Worm (Caenorhabditis elegans) whole organism, L1 larva: ENCODE measurements around the gene bca-1.

Experiments
- C04F5.9 ChIP-seq: sonication (generic microtip); optimal IDR thresholded peaks from 2 replicates; lab custom pipeline; 2016; ENCODE audit warnings: missing genetic modification characterization, missing compliant biosample characterization
- C16A3.4 ChIP-seq: fragments of 150-350 bp; optimal IDR thresholded peaks from 2 replicates; lab custom pipeline; 2014; ENCODE audit warnings: missing biosample characterization, missing genetic modification characterization
- F16B12.6 ChIP-seq: fragments of 150-350 bp; optimal IDR thresholded peaks from 2 replicates; lab custom pipeline; 2014; ENCODE audit warnings: missing biosample characterization, missing genetic modification characterization
- aha-1 ChIP-seq: fragments of 150-350 bp; optimal IDR thresholded peaks from 2 replicates; lab custom pipeline; 2014; ENCODE audit warnings: missing biosample characterization, missing genetic modification characterization
- alr-1 ChIP-seq: fragments of 200-800 bp; sonication (Bioruptor generic); optimal IDR thresholded peaks from 2 replicates; lab custom pipeline; 2018; ENCODE audit warnings: borderline replicate concordance, mild to moderate bottlenecking, missing genetic modification characterization, missing compliant biosample characterization
- ceh-82 ChIP-seq, 3 experiments: fragments of 150-350 bp in 1 of 3; sonication (generic microtip) in 2 of 3; optimal IDR thresholded peaks; 2 replicates each; lab custom pipeline; 2014 to 2017; ENCODE audit warnings: missing biosample characterization in 3 of 3, missing genetic modification characterization in 3 of 3
- ceh-90 ChIP-seq: sonication (generic microtip); optimal IDR thresholded peaks from 2 replicates; lab custom pipeline; 2016; ENCODE audit warnings: missing genetic modification characterization, missing compliant biosample characterization
- dpl-1 ChIP-seq, 3 experiments: fragments of 150-350 bp in 2 of 3; sonication (generic microtip) in 1 of 3; optimal IDR thresholded peaks; 2 replicates each; lab custom pipeline; 2014 to 2017; ENCODE audit warnings: missing biosample characterization in 3 of 3, missing genetic modification characterization in 3 of 3, missing genetic modification reagents in 3 of 3
- dsc-1 ChIP-seq: sonication (generic microtip); optimal IDR thresholded peaks from 2 replicates; lab custom pipeline; 2016; ENCODE audit warnings: mild to moderate bottlenecking, missing genetic modification characterization, missing compliant biosample characterization
- efl-1 ChIP-seq, 4 experiments: fragments of 150-350 bp; optimal IDR thresholded peaks in 3 of 4; peaks in 1 of 4; 1 replicate in 1 of 4; 2 replicates in 3 of 4; lab custom pipeline; 2014; ENCODE audit warnings: missing biosample characterization in 2 of 4, missing genetic modification characterization in 2 of 4, missing genetic modification reagents in 2 of 4
- egl-13 ChIP-seq: sonication (generic microtip); optimal IDR thresholded peaks from 2 replicates; lab custom pipeline; 2016; ENCODE audit warnings: missing genotype, missing genetic modification reagents, missing genetic modification characterization, missing compliant biosample characterization
- egl-27 ChIP-seq, 2 experiments: fragments of 150-350 bp in 1 of 2; sonication (generic microtip); optimal IDR thresholded peaks; 3 replicates each; lab custom pipeline; 2017 to 2018; ENCODE audit warnings: missing biosample characterization in 2 of 2, missing genetic modification characterization in 2 of 2, missing genetic modification reagents in 2 of 2
- elt-2 ChIP-seq: sonication (generic microtip); optimal IDR thresholded peaks from 2 replicates; lab custom pipeline; 2016; ENCODE audit warnings: missing genetic modification characterization, mild to moderate bottlenecking, inconsistent platforms, missing compliant biosample characterization, missing genetic modification reagents
- elt-3 ChIP-seq, 6 experiments: fragments of 150-350 bp in 1 of 6; sonication (generic microtip); optimal IDR thresholded peaks; 2 replicates each; lab custom pipeline; 2017 to 2018; ENCODE audit warnings: missing biosample characterization in 6 of 6, missing genetic modification characterization in 6 of 6, inconsistent platforms in 1 of 6
- ets-5 ChIP-seq: fragments of 200-800 bp; sonication (Bioruptor generic); IDR thresholded peaks from 2 replicates; pipeline ENCODE4 v1.3.6; 2022; ENCODE audit warnings: missing genetic modification characterization, missing compliant biosample characterization
- grh-1 ChIP-seq: fragments of 200-800 bp; sonication (Bioruptor generic); IDR thresholded peaks from 2 replicates; pipeline ENCODE4 v1.3.6; 2022; ENCODE audit warnings: missing genetic modification reagents, missing genetic modification characterization, missing compliant biosample characterization
- hpl-2 ChIP-seq: fragments of 150-350 bp; optimal IDR thresholded peaks from 2 replicates; lab custom pipeline; 2014; ENCODE audit warnings: missing biosample characterization, missing genetic modification reagents, missing genetic modification characterization
- isw-1 ChIP-seq: fragments of 200-800 bp; sonication (Bioruptor generic); IDR thresholded peaks from 2 replicates; pipeline ENCODE4 v1.3.6; 2022; ENCODE audit warnings: missing genetic modification characterization, missing compliant biosample characterization
- jun-1 ChIP-seq: fragments of 150-350 bp; optimal IDR thresholded peaks from 2 replicates; lab custom pipeline; 2014; ENCODE audit warnings: missing biosample characterization, missing genetic modification reagents, missing genetic modification characterization
- lin-14 ChIP-seq: fragments of 200-800 bp; sonication (Bioruptor generic); optimal IDR thresholded peaks from 2 replicates; lab custom pipeline; 2018; ENCODE audit warnings: mild to moderate bottlenecking, missing genetic modification characterization, moderate library complexity, missing compliant biosample characterization
- lin-35 ChIP-seq, 2 experiments: fragments of 150-350 bp; optimal IDR thresholded peaks; 2 replicates each; lab custom pipeline; 2014; ENCODE audit warnings: missing biosample characterization in 2 of 2, missing genetic modification characterization in 2 of 2, missing genetic modification reagents in 2 of 2
- mab-9 ChIP-seq: fragments of 200-800 bp; sonication (Bioruptor generic); IDR thresholded peaks from 2 replicates; pipeline ENCODE4 v1.3.6; 2022; ENCODE audit warnings: missing genetic modification reagents, missing genetic modification characterization, missing compliant biosample characterization
- mep-1 ChIP-seq: fragments of 150-350 bp; optimal IDR thresholded peaks from 2 replicates; lab custom pipeline; 2014; ENCODE audit warnings: missing biosample characterization, missing genetic modification characterization
- nhr-11 ChIP-seq: fragments of 150-350 bp; optimal IDR thresholded peaks from 2 replicates; lab custom pipeline; 2014; ENCODE audit warnings: missing biosample characterization, missing genetic modification characterization
- nhr-12 ChIP-seq: sonication (generic microtip); optimal IDR thresholded peaks from 2 replicates; lab custom pipeline; 2017; ENCODE audit warnings: missing biosample characterization, missing genetic modification characterization
- nhr-19 ChIP-seq: fragments of 200-800 bp; sonication (Bioruptor generic); conservative IDR thresholded peaks from 2 replicates; pipeline ENCODE4 v1.3.6; 2022; ENCODE audit warnings: missing genetic modification characterization, missing compliant biosample characterization
- nhr-20 ChIP-seq: sonication (generic microtip); optimal IDR thresholded peaks from 2 replicates; lab custom pipeline; 2016; ENCODE audit warnings: mild to moderate bottlenecking, missing genetic modification characterization, missing compliant biosample characterization
- nhr-47 ChIP-seq: sonication (generic microtip); optimal IDR thresholded peaks from 2 replicates; lab custom pipeline; 2016; ENCODE audit warnings: mild to moderate bottlenecking, missing genetic modification characterization, moderate library complexity, missing compliant biosample characterization
- nhr-71 ChIP-seq: sonication (generic microtip); optimal IDR thresholded peaks from 2 replicates; lab custom pipeline; 2016; ENCODE audit warnings: mild to moderate bottlenecking, missing genetic modification characterization, moderate library complexity, missing compliant biosample characterization
- nhr-76 ChIP-seq: sonication (generic microtip); optimal IDR thresholded peaks from 2 replicates; lab custom pipeline; 2017; ENCODE audit warnings: missing biosample characterization, missing genetic modification characterization
- nhr-77 ChIP-seq: fragments of 150-350 bp; optimal IDR thresholded peaks from 2 replicates; lab custom pipeline; 2014; ENCODE audit warnings: missing biosample characterization, missing genetic modification characterization
- nhr-84 ChIP-seq: sonication (generic microtip); optimal IDR thresholded peaks from 2 replicates; lab custom pipeline; 2017; ENCODE audit warnings: missing biosample characterization, missing genetic modification characterization
- pag-3 ChIP-seq: sonication (generic microtip); optimal IDR thresholded peaks from 2 replicates; lab custom pipeline; 2017; ENCODE audit warnings: missing genetic modification characterization, mild to moderate bottlenecking, missing compliant biosample characterization, antibody characterized with exemption, borderline replicate concordance; ENCODE audit not compliant: insufficient read depth
- pqm-1 ChIP-seq: sonication (generic microtip); optimal IDR thresholded peaks from 3 replicates; lab custom pipeline; 2017; ENCODE audit warnings: missing biosample characterization, missing genetic modification characterization
- skn-1 ChIP-seq: fragments of 150-350 bp; optimal IDR thresholded peaks from 2 replicates; lab custom pipeline; 2014; ENCODE audit warnings: missing biosample characterization, missing genetic modification characterization
- snpc-4 ChIP-seq: fragments of 150-350 bp; optimal IDR thresholded peaks from 2 replicates; lab custom pipeline; 2014; ENCODE audit warnings: missing biosample characterization, missing genetic modification characterization
- snu-23 ChIP-seq: sonication (generic microtip); optimal IDR thresholded peaks from 2 replicates; lab custom pipeline; 2016; ENCODE audit warnings: missing genetic modification characterization, missing compliant biosample characterization
- sup-37 ChIP-seq: fragments of 200-800 bp; sonication (Bioruptor generic); optimal IDR thresholded peaks from 2 replicates; lab custom pipeline; 2018; ENCODE audit warnings: mild to moderate bottlenecking, missing genetic modification characterization, missing compliant biosample characterization
- swsn-7 ChIP-seq: sonication (generic microtip); optimal IDR thresholded peaks from 2 replicates; lab custom pipeline; 2016; ENCODE audit warnings: missing genetic modification characterization, missing compliant biosample characterization
- tbx-2 ChIP-seq: sonication (generic microtip); optimal IDR thresholded peaks from 2 replicates; lab custom pipeline; 2016; ENCODE audit warnings: missing genetic modification characterization, missing compliant biosample characterization
- tlp-1 ChIP-seq: fragments of 150-350 bp; optimal IDR thresholded peaks from 2 replicates; lab custom pipeline; 2014; ENCODE audit warnings: missing biosample characterization, missing genetic modification characterization
- unc-130 ChIP-seq: fragments of 150-350 bp; optimal IDR thresholded peaks from 2 replicates; lab custom pipeline; 2017; ENCODE audit warnings: missing biosample characterization, missing genetic modification characterization, inconsistent platforms
- unc-30 ChIP-seq: sonication (generic microtip); optimal IDR thresholded peaks from 2 replicates; lab custom pipeline; 2017; ENCODE audit warnings: missing biosample characterization, missing genetic modification characterization
- unc-62 ChIP-seq: fragments of 150-350 bp; optimal IDR thresholded peaks from 2 replicates; lab custom pipeline; 2014; ENCODE audit warnings: missing biosample characterization, missing genetic modification reagents, missing genetic modification characterization
- unc-86 ChIP-seq: sonication (generic microtip); optimal IDR thresholded peaks from 2 replicates; lab custom pipeline; 2016; ENCODE audit warnings: missing genetic modification characterization, missing compliant biosample characterization
- unc-98 ChIP-seq: fragments of 200-800 bp; sonication (Bioruptor generic); IDR thresholded peaks from 2 replicates; pipeline ENCODE4 v1.3.6; 2022; ENCODE audit warnings: missing genetic modification characterization, missing compliant biosample characterization
- xbp-1 ChIP-seq: sonication (generic microtip); optimal IDR thresholded peaks from 2 replicates; lab custom pipeline; 2016; ENCODE audit warnings: missing genetic modification characterization, missing compliant biosample characterization
- zip-4 ChIP-seq: fragments of 200-800 bp; sonication (Bioruptor generic); optimal IDR thresholded peaks from 2 replicates; lab custom pipeline; 2018; ENCODE audit warnings: mild to moderate bottlenecking, missing genetic modification characterization, moderate library complexity, missing compliant biosample characterization

Gene bca-1

DNA sequence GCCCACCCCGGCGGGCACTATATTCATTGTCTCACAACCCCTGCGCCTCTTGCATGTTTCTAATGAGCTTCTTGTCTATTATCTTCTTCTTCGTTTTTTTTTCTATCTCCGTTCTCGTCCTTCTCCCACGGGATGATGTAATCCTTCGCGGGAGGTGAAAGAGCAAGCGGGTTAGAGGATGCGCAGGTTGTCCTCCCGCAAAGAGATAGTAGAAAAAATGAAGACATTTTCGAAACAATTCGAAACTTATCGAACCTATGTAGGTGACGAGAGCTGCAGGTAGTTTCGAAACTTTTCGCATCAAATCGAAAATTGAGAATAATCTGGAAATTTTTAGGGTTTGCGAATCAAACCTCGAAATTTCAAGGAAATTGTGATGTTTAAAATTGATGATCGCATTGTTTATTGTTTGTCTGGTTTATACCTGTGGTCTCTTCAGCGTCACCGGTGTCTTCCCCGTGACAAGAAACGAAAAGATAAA is 45.8 kb upstream of the bca-1 start (continued):
- peak in 1 of 2 experiments; percentile 64 for TF ChIP-seq lin-35 (GFP tag; optimal IDR thresholded peaks at IDR 0.05; lab: Kevin White, UChicago)
- no peak for TF ChIP-seq C16A3.4
- TF ChIP-seq C04F5.9, result no peak
- TF ChIP-seq pag-3, result peak; percentile 33
- TF ChIP-seq unc-130 (tag; lab: Kevin White, UChicago), result peak; percentile 58
- TF ChIP-seq zip-4 (GFP tag; lab: Kevin White, UChicago), result peak; percentile 18
- peak; percentile 47 to 54 (median 49) for TF ChIP-seq ceh-82 (tag; optimal IDR thresholded peaks at IDR 0.05; lab: Kevin White, UChicago)
- TF ChIP-seq alr-1 (tag; lab: Kevin White, UChicago), result no peak
- TF ChIP-seq nhr-47 (tag; lab: Kevin White, UChicago), result peak; percentile 52
- no peak for TF ChIP-seq hpl-2 (GFP tag; lab: Kevin White, UChicago)
- no peak for TF ChIP-seq mab-9 (GFP tag; lab: Robert Waterston, UW)
- TF ChIP-seq grh-1, result no peak
- peak; percentile 84 for TF ChIP-seq nhr-20 (tag; lab: Kevin White, UChicago)
- no peak for TF ChIP-seq unc-98 (GFP tag; lab: Robert Waterston, UW)
- TF ChIP-seq unc-30 (tag; lab: Kevin White, UChicago), result no peak
- TF ChIP-seq unc-62, result no peak
- peak; percentile 4 to 47 for TF ChIP-seq egl-27 (tag; optimal IDR thresholded peaks at IDR 0.05; lab: Kevin White, UChicago)
- peak; percentile 68 for TF ChIP-seq tbx-2
- peak; percentile 47 for TF ChIP-seq jun-1 (tag; lab: Kevin White, UChicago)
- peak; percentile 50 for TF ChIP-seq elt-2
- TF ChIP-seq swsn-7 (tag; lab: Kevin White, UChicago), result peak; percentile 56
- TF ChIP-seq snpc-4, result no peak
- TF ChIP-seq xbp-1 (tag; lab: Kevin White, UChicago), result peak; percentile 54
- TF ChIP-seq tlp-1 (tag; lab: Kevin White, UChicago), result no peak
- TF ChIP-seq pqm-1, result no peak
- TF ChIP-seq nhr-71 (tag; lab: Kevin White, UChicago), result peak; percentile 89
- no peak for TF ChIP-seq nhr-84 (tag; lab: Kevin White, UChicago)
- peak; percentile 34 for TF ChIP-seq nhr-11 (tag; lab: Kevin White, UChicago)
- TF ChIP-seq nhr-19 (GFP tag; lab: Robert Waterston, UW), result peak; percentile 51
- peak in 4 of 6 experiments; percentile 62 to 92 (median 76) for TF ChIP-seq elt-3 (tag; optimal IDR thresholded peaks at IDR 0.05; lab: Kevin White, UChicago)

DNA sequence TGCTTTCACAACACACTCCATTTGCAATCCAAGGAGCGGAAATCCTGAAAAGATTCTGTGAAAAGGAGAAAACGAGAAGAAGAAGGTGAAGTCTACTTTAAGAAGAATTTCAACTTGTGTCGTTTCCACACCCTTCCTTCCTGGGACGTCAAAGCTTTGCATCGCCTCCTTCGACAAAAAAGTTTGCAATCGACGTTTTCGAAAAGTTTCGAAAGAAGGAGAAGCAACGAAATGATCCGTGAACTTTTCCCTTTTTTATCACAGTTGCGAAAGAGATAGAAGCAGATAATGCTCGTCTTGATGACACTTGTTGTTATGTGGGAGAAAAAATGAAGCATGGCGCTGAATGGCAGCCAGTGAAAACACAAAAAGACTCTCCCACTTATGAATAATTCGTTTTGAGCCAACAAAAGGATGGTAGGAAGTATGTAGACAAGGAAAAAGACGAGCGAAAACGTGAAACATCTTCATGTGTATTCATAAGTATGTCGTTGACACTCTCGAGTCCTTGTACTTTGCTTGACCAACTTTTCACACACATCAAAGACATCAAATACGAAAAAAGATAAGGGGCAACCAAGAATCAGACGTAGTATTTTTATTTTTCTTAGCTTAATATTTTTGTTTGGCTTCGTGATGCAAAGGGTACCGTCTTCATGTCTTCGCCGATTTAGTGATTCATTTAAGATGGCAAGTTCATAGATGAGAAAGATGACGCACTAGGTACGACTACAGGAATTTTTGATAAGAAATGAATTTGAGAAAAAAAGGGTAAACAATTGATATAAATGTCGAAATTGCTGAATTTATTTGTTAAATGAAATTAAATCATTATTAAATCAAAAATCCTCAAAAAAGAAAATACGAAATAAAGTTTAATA is 44.5 kb upstream of the bca-1 start:
- TF ChIP-seq ets-5 (no peak), nhr-11 (tag; lab: Kevin White, UChicago) (no peak), tbx-2 (no peak), nhr-47 (tag; lab: Kevin White, UChicago) (no peak), pag-3 (peak; percentile 28), nhr-71 (tag; lab: Kevin White, UChicago) (peak; percentile 38), pqm-1 (no peak), nhr-12 (tag; lab: Kevin White, UChicago) (no peak), efl-1 (optimal IDR thresholded peaks at IDR 0.05; lab: Kevin White, UChicago) (no peak), efl-1 (GFP tag; optimal IDR thresholded peaks at IDR 0.05 in 1 of 2; lab: Kevin White, UChicago) (peak in 1 of 2 experiments; percentile 43), nhr-76 (tag; lab: Kevin White, UChicago) (no peak), elt-3 (tag; optimal IDR thresholded peaks at IDR 0.05; lab: Kevin White, UChicago) (no peak), skn-1 (tag; lab: Kevin White, UChicago) (no peak), nhr-20 (tag; lab: Kevin White, UChicago) (peak; percentile 3), egl-13 (tag; lab: Kevin White, UChicago) (no peak), lin-14 (GFP tag; lab: Kevin White, UChicago) (peak; percentile 77), ceh-82 (tag; optimal IDR thresholded peaks at IDR 0.05; lab: Kevin White, UChicago) (no peak), jun-1 (tag; lab: Kevin White, UChicago) (no peak), ceh-90 (tag; lab: Kevin White, UChicago) (no peak), unc-86 (peak; percentile 61), snu-23 (GFP tag; lab: Kevin White, UChicago) (no peak), F16B12.6 (tag; lab: Kevin White, UChicago) (no peak), mep-1 (tag; lab: Kevin White, UChicago) (peak; percentile 17), nhr-77 (tag; lab: Kevin White, UChicago) (no peak), aha-1 (no peak), isw-1 (GFP tag; lab: Robert Waterston, UW) (peak; percentile 14; the same call in 1 of the 2 replicates), dpl-1 (GFP tag; optimal IDR thresholded peaks at IDR 0.05; lab: Kevin White, UChicago) (no peak), dsc-1 (tag; lab: Kevin White, UChicago) (no peak), C04F5.9 (no peak), sup-37 (no peak)
